Worm (Caenorhabditis elegans) whole organism, L3 larva: ENCODE results near the gene sec-16A.2.

Source experiments
- eor-1 ChIP-seq, 2 experiments: fragments of 150-350 bp; optimal IDR thresholded peaks; 2 replicates each; lab custom pipeline; 2014 to 2018; ENCODE audit warnings: missing biosample characterization in 2 of 2, missing genetic modification characterization in 2 of 2
- nhr-76 ChIP-seq: fragments of 150-350 bp; sonication (generic microtip); optimal IDR thresholded peaks from 5 replicates; lab custom pipeline; 2014; ENCODE audit warnings: missing biosample characterization, missing genetic modification characterization

DNA sequence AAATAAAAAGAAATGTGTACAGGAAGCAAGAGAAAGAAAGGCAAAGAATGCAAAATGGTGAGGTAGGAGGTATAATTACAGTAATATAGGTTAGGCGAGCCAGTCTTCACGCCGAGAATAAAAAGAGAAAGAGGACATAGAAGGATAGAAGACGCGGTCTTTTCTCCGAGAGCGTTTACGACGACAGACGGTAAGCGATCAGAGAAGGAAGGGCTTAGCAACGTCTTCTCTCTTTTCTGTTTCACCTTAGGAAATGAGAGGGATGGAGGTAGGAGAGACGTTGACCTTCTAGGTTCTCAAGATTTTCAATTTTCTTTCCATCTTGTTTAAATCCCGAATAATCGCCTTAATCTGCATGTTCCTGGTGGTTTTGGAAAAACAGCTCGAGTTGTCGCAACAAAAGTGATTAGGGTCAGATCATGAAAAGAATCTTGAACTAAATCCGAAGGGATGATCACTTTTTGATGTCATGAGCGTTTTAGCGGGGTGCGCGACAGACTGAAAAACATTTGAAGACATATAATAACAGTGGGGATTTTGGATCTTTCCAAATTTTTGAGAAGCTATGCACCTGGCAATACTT lies 16.0 kb upstream of the sec-16A.2 start, which contains the start of gene cutl-29:
- TF ChIP-seq nhr-76 (no peak), eor-1 (tag; optimal IDR thresholded peaks at IDR 0.05; lab: Kevin White, UChicago) (no peak)
